Worm (Caenorhabditis elegans): ENCODE measurements around the gene C29F9.2.

Gene C29F9.2

ce11 chrIII:132118-132517, 1.4 kb downstream of the C29F9.2 start, which contains the start of gene pals-22:
Gene pals-22, plus strand, starts transcription at chrIII:132418.
- no peak for TF ChIP-seq unc-62 (GFP tag; optimal IDR thresholded peaks at IDR 0.05)

- no peak for TF ChIP-seq unc-62 (GFP tag; optimal IDR thresholded peaks at IDR 0.05)
Measured at ce11 chrIII:134194-134593, 3.4 kb downstream of the C29F9.2 start, which contains the start of gene pals-25. Gene pals-25, plus strand, starts transcription at chrIII:134494.

ce11 chrIII:140904-141303, 10.2 kb downstream of the C29F9.2 start, which contains the start of gene fbxb-81:
Gene fbxb-81, minus strand, starts transcription at chrIII:141217.
- no peak for TF ChIP-seq unc-62 (GFP tag; optimal IDR thresholded peaks at IDR 0.05)

ce11 chrIII:143121-143520, 12.4 kb downstream of the C29F9.2 start, which contains the start of gene fbxb-82:
Gene fbxb-82, minus strand, starts transcription at chrIII:143221.
- no peak for TF ChIP-seq unc-62 (GFP tag; optimal IDR thresholded peaks at IDR 0.05)

ce11 chrIII:145078-145477, 14.3 kb downstream of the C29F9.2 start, which contains the start of the genes T17A3.12 and fbxb-83:
Gene T17A3.12, minus strand, starts transcription at chrIII:145178.
Gene fbxb-83, minus strand, starts transcription at chrIII:145211.
- TF ChIP-seq unc-62 (GFP tag; optimal IDR thresholded peaks at IDR 0.05) = no peak

ce11 chrIII:146369-146768, 15.6 kb downstream of the C29F9.2 start, which contains the start of gene fbxb-84:
Gene fbxb-84, minus strand, starts transcription at chrIII:146469.
- TF ChIP-seq unc-62 (GFP tag; optimal IDR thresholded peaks at IDR 0.05) = no peak

ce11 chrIII:147570-148076, 16.9 kb downstream of the C29F9.2 start, which contains the start of gene sqst-5:
Gene sqst-5, minus strand, starts transcription at chrIII:147620.
- no peak for TF ChIP-seq unc-62 (GFP tag; optimal IDR thresholded peaks at IDR 0.05)

- no peak for TF ChIP-seq unc-62 (GFP tag; optimal IDR thresholded peaks at IDR 0.05)
Measured at ce11 chrIII:149132-149531, 18.4 kb downstream of the C29F9.2 start.

ce11 chrIII:151084-151483, 20.3 kb downstream of the C29F9.2 start:
- no peak for TF ChIP-seq unc-62 (GFP tag; optimal IDR thresholded peaks at IDR 0.05)

- no peak for TF ChIP-seq unc-62 (GFP tag; optimal IDR thresholded peaks at IDR 0.05)
Measured at ce11 chrIII:154168-154567, 23.4 kb downstream of the C29F9.2 start.

ce11 chrIII:156645-157044, 25.9 kb downstream of the C29F9.2 start, which contains the start of the genes zig-13 and ver-1:
Gene zig-13, minus strand, starts transcription at chrIII:156745.
Gene ver-1, plus strand, starts transcription at chrIII:156824.
- no peak for TF ChIP-seq unc-62 (GFP tag; optimal IDR thresholded peaks at IDR 0.05)

ce11 chrIII:157980-158379, 27.2 kb downstream of the C29F9.2 start:
- TF ChIP-seq unc-62 (GFP tag; optimal IDR thresholded peaks at IDR 0.05) = no peak

- TF ChIP-seq unc-62 (GFP tag; optimal IDR thresholded peaks at IDR 0.05) = no peak
Measured at ce11 chrIII:159149-159548, 28.4 kb downstream of the C29F9.2 start.

- TF ChIP-seq unc-62 (GFP tag; optimal IDR thresholded peaks at IDR 0.05) = no peak
Measured at ce11 chrIII:159665-160064, 28.9 kb downstream of the C29F9.2 start.

- no peak for TF ChIP-seq unc-62 (GFP tag; optimal IDR thresholded peaks at IDR 0.05)
Measured at ce11 chrIII:164775-165174, 34.0 kb downstream of the C29F9.2 start, which contains the start of gene F40G9.8. Gene F40G9.8, minus strand, starts transcription at chrIII:164875.

ce11 chrIII:165390-165789, 34.6 kb downstream of the C29F9.2 start, which contains the start of gene F40G9.7:
Gene F40G9.7, plus strand, starts transcription at chrIII:165690.
- no peak for TF ChIP-seq unc-62 (GFP tag; optimal IDR thresholded peaks at IDR 0.05)

- TF ChIP-seq unc-62 (GFP tag; optimal IDR thresholded peaks at IDR 0.05) = no peak
Measured at ce11 chrIII:169478-169877, 38.7 kb downstream of the C29F9.2 start, which contains the start of gene F40G9.18. Gene F40G9.18, minus strand, starts transcription at chrIII:169578.

Data from whole organism, dauer.